Fruit fly (Drosophila melanogaster) whole organism, embryonic: ENCODE data around the gene Mybbp1A.

Experiments
- CG10543 ChIP-seq: fragments of 200-800 bp; sonication (Bioruptor generic); optimal IDR thresholded peaks from 3 replicates; lab custom pipeline; 2017; ENCODE audit warnings: missing biosample characterization, mild to moderate bottlenecking, missing genetic modification characterization, moderate library complexity
- CG13424 ChIP-seq: fragments of 200-800 bp; sonication (Bioruptor generic); optimal IDR thresholded peaks from 2 replicates; lab custom pipeline; 2019; ENCODE audit warnings: missing biosample characterization, mild to moderate bottlenecking, missing genetic modification characterization, moderate library complexity
- CG13775 ChIP-seq: fragments of 200-800 bp; sonication (Bioruptor generic); optimal IDR thresholded peaks from 3 replicates; lab custom pipeline; 2017; ENCODE audit warnings: missing biosample characterization, mild to moderate bottlenecking, missing genetic modification characterization
- CG31388 ChIP-seq: fragments of 200-800 bp; sonication (Bioruptor generic); optimal IDR thresholded peaks from 2 replicates; lab custom pipeline; 2016; ENCODE audit warnings: missing biosample characterization, missing genetic modification characterization
- CG3407 ChIP-seq: fragments of 200-800 bp; sonication (Bioruptor generic); optimal IDR thresholded peaks from 2 replicates; lab custom pipeline; 2018; ENCODE audit warnings: missing biosample characterization, mild to moderate bottlenecking, missing genetic modification characterization
- CG4282 ChIP-seq: fragments of 200-800 bp; sonication (Bioruptor generic); optimal IDR thresholded peaks from 2 replicates; lab custom pipeline; 2016; ENCODE audit warnings: missing biosample characterization, missing genetic modification characterization
- CG6254 ChIP-seq: fragments of 200-800 bp; sonication (Bioruptor generic); optimal IDR thresholded peaks from 3 replicates; lab custom pipeline; 2017; ENCODE audit warnings: mild to moderate bottlenecking, missing biosample characterization, missing genetic modification reagents, missing genetic modification characterization
- CG6654 ChIP-seq: fragments of 200-800 bp; sonication (Bioruptor generic); optimal IDR thresholded peaks from 2 replicates; lab custom pipeline; 2017; ENCODE audit warnings: missing biosample characterization, mild to moderate bottlenecking, missing genetic modification characterization
- CG6683 ChIP-seq: fragments of 200-800 bp; sonication (Bioruptor generic); optimal IDR thresholded peaks from 2 replicates; lab custom pipeline; 2017; ENCODE audit warnings: missing biosample characterization, mild to moderate bottlenecking, missing genetic modification characterization, missing genetic modification reagents
- CG6813 ChIP-seq: fragments of 200-800 bp; sonication (Bioruptor generic); optimal IDR thresholded peaks from 2 replicates; lab custom pipeline; 2017; ENCODE audit warnings: missing biosample characterization, missing genetic modification characterization, mild to moderate bottlenecking, moderate library complexity, missing genetic modification reagents
- CG7987 ChIP-seq: fragments of 200-800 bp; sonication (Bioruptor generic); optimal IDR thresholded peaks from 2 replicates; lab custom pipeline; 2018; ENCODE audit warnings: missing biosample characterization, mild to moderate bottlenecking, missing genetic modification characterization, moderate library complexity
- CTCF ChIP-seq: fragments of 200-800 bp; sonication (Bioruptor generic); optimal IDR thresholded peaks from 2 replicates; lab custom pipeline; 2017; ENCODE audit warnings: missing biosample characterization, mild to moderate bottlenecking, missing genetic modification characterization, moderate library complexity
- Deaf1 ChIP-seq: fragments of 200-800 bp; optimal IDR thresholded peaks from 3 replicates; lab custom pipeline; 2019; ENCODE audit warnings: missing biosample characterization, mild to moderate bottlenecking, missing genetic modification characterization, moderate library complexity
- Dfd ChIP-seq, 2 experiments: fragments of >200 bp; optimal IDR thresholded peaks; 2 replicates each; lab custom pipeline; 2017; ENCODE audit warnings: missing biosample characterization in 2 of 2, missing genetic modification characterization in 2 of 2
- Ets65A ChIP-seq: fragments of 200-800 bp; sonication (Bioruptor generic); peaks from one replicate; lab custom pipeline; 2016; ENCODE audit warnings: missing biosample characterization, missing genetic modification characterization
- GATAe ChIP-seq: fragments of 200-800 bp; sonication (Bioruptor generic); conservative IDR thresholded peaks from 2 replicates; pipeline ENCODE4 v1.3.6; 2022; ENCODE audit warnings: missing biosample characterization, missing genetic modification characterization
- Hey ChIP-seq: fragments of 200-800 bp; sonication (Bioruptor generic); optimal IDR thresholded peaks from 3 replicates; lab custom pipeline; 2018; ENCODE audit warnings: missing biosample characterization, mild to moderate bottlenecking, missing genetic modification characterization
- HmgZ ChIP-seq: fragments of 200-800 bp; sonication (Bioruptor generic); optimal IDR thresholded peaks from 2 replicates; lab custom pipeline; 2018; ENCODE audit warnings: missing biosample characterization, mild to moderate bottlenecking, missing genetic modification characterization
- Hr78 ChIP-seq, 2 experiments: fragments of 200-800 bp in 1 of 2; fragments of >200 bp in 1 of 2; sonication (Bioruptor generic) in 1 of 2; optimal IDR thresholded peaks; 2 replicates each; lab custom pipeline; 2017 to 2019; ENCODE audit warnings: missing biosample characterization in 2 of 2, missing genetic modification characterization in 2 of 2, mild to moderate bottlenecking in 1 of 2, moderate library complexity in 1 of 2
- Hsf ChIP-seq: fragments of 200-800 bp; sonication (Bioruptor generic); optimal IDR thresholded peaks from 3 replicates; lab custom pipeline; 2016; ENCODE audit warnings: missing biosample characterization, missing genetic modification characterization
- Med ChIP-seq: fragments of 200-800 bp; sonication (Bioruptor generic); peaks from one replicate; lab custom pipeline; 2016; ENCODE audit warnings: missing biosample characterization, missing genetic modification characterization, mild to moderate bottlenecking, inconsistent platforms, moderate library complexity
- Nf-YB ChIP-seq: fragments of 200-800 bp; sonication (Bioruptor generic); optimal IDR thresholded peaks from 3 replicates; lab custom pipeline; 2019; ENCODE audit warnings: missing biosample characterization, mild to moderate bottlenecking, missing genetic modification characterization, moderate library complexity
- Rfx ChIP-seq: fragments of 200-800 bp; sonication (Bioruptor generic); IDR thresholded peaks from 2 replicates; pipeline ENCODE4 v1.3.6; 2022; ENCODE audit warnings: missing biosample characterization, missing genetic modification characterization
- TFAM ChIP-seq: fragments of 200-800 bp; sonication (Bioruptor generic); optimal IDR thresholded peaks from 2 replicates; lab custom pipeline; 2017; ENCODE audit warnings: missing biosample characterization, missing genetic modification characterization, inconsistent platforms
- ab ChIP-seq: fragments of 200-800 bp; sonication (Bioruptor generic); optimal IDR thresholded peaks from 2 replicates; lab custom pipeline; 2016; ENCODE audit warnings: missing biosample characterization, missing genetic modification characterization
- chinmo ChIP-seq: fragments of 200-800 bp; sonication (Bioruptor generic); IDR thresholded peaks from 4 replicates; pipeline ENCODE4 v1.3.6; 2022; ENCODE audit warnings: missing biosample characterization, missing genetic modification characterization; ENCODE audit not compliant: partially characterized antibody
- crc ChIP-seq: fragments of 200-800 bp; sonication (Bioruptor generic); optimal IDR thresholded peaks from 2 replicates; lab custom pipeline; 2016; ENCODE audit warnings: missing biosample characterization, missing genetic modification characterization
- crol ChIP-seq: fragments of 200-800 bp; sonication (Bioruptor generic); IDR thresholded peaks from 2 replicates; pipeline ENCODE4 v1.3.6; 2022; ENCODE audit warnings: missing biosample characterization, missing genetic modification characterization
- emc ChIP-seq: fragments of 200-800 bp; sonication (Bioruptor generic); optimal IDR thresholded peaks from 2 replicates; lab custom pipeline; 2016; ENCODE audit warnings: missing biosample characterization, missing genetic modification characterization
- exex ChIP-seq: fragments of 200-800 bp; sonication (Bioruptor generic); optimal IDR thresholded peaks from 4 replicates; lab custom pipeline; 2018; ENCODE audit warnings: missing biosample characterization, mild to moderate bottlenecking, missing genetic modification characterization, moderate library complexity
- fd102C ChIP-seq: fragments of 200-800 bp; sonication (Bioruptor generic); optimal IDR thresholded peaks from 2 replicates; lab custom pipeline; 2018; ENCODE audit warnings: missing biosample characterization, mild to moderate bottlenecking, missing genetic modification characterization, moderate library complexity
- fd96Cb ChIP-seq: fragments of 200-800 bp; sonication (Bioruptor generic); optimal IDR thresholded peaks from 2 replicates; lab custom pipeline; 2018; ENCODE audit warnings: missing biosample characterization, mild to moderate bottlenecking, missing genetic modification characterization, moderate library complexity
- gem ChIP-seq: fragments of 200-800 bp; sonication (Bioruptor generic); optimal IDR thresholded peaks from 2 replicates; lab custom pipeline; 2019; ENCODE audit warnings: missing biosample characterization, mild to moderate bottlenecking, missing genetic modification characterization, moderate library complexity
- grn ChIP-seq: fragments of 200-800 bp; sonication (Bioruptor generic); optimal IDR thresholded peaks from 3 replicates; lab custom pipeline; 2017; ENCODE audit warnings: missing biosample characterization, missing genetic modification characterization
- jing ChIP-seq: fragments of 200-800 bp; sonication (Bioruptor generic); optimal IDR thresholded peaks from 2 replicates; lab custom pipeline; 2018; ENCODE audit warnings: missing biosample characterization, mild to moderate bottlenecking, missing genetic modification characterization
- mirr ChIP-seq: fragments of 200-800 bp; sonication (Bioruptor generic); optimal IDR thresholded peaks from 3 replicates; lab custom pipeline; 2018; ENCODE audit warnings: missing biosample characterization, mild to moderate bottlenecking, missing genetic modification characterization
- nau ChIP-seq: fragments of 200-800 bp; sonication (Bioruptor generic); optimal IDR thresholded peaks from 3 replicates; lab custom pipeline; 2017; ENCODE audit warnings: missing biosample characterization, mild to moderate bottlenecking, missing genetic modification characterization, missing genetic modification reagents
- schlank ChIP-seq: fragments of 200-800 bp; sonication (Bioruptor generic); optimal IDR thresholded peaks from 2 replicates; lab custom pipeline; 2018; ENCODE audit warnings: missing biosample characterization, mild to moderate bottlenecking, missing genetic modification characterization
- sd ChIP-seq: fragments of 200-800 bp; sonication (Bioruptor generic); optimal IDR thresholded peaks from 3 replicates; lab custom pipeline; 2018; ENCODE audit warnings: missing biosample characterization, mild to moderate bottlenecking, missing genetic modification characterization, moderate library complexity
- ssp ChIP-seq: fragments of 200-800 bp; sonication (Bioruptor generic); IDR thresholded peaks from 2 replicates; pipeline ENCODE4 v1.3.6; 2022; ENCODE audit warnings: missing biosample characterization, missing genetic modification characterization
- stc ChIP-seq: fragments of 200-800 bp; sonication (Bioruptor generic); IDR thresholded peaks from 2 replicates; pipeline ENCODE4 v1.3.6; 2022; ENCODE audit warnings: missing biosample characterization, missing genetic modification characterization
- stwl ChIP-seq: fragments of 200-800 bp; sonication (Bioruptor generic); optimal IDR thresholded peaks from 3 replicates; lab custom pipeline; 2018; ENCODE audit warnings: missing biosample characterization, mild to moderate bottlenecking, missing genetic modification characterization, moderate library complexity
- sug ChIP-seq: fragments of 200-800 bp; optimal IDR thresholded peaks from 2 replicates; lab custom pipeline; 2019; ENCODE audit warnings: missing biosample characterization, mild to moderate bottlenecking, missing genetic modification characterization, moderate library complexity
- tup ChIP-seq: fragments of 200-800 bp; sonication (Bioruptor generic); optimal IDR thresholded peaks from 2 replicates; lab custom pipeline; 2016; ENCODE audit warnings: missing biosample characterization, mild to moderate bottlenecking, missing genetic modification characterization, moderate library complexity

The Mybbp1A gene

DNA sequence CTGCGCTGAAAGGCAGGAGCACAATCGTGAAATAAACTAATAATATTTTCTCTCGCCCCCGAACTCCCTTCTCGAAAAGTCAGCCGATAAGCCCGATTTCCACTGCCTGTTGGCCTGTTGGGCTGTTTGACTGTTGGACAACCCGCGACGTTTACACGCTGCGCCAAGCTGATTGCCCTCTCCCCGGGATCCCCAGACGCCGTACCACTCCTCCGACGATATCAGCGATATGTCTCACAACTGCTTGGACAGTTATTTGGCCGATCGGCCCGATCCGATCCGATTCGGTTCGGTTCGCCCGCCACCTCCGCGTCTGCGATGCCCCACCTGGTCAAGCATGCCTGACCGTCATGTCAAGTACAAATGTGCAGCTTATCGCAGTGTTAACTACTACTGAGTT is 29.8 kb upstream of the Mybbp1A start:
- TF ChIP-seq CG4282 (GFP tag; lab: Kevin White, UChicago) (no peak), GATAe (peak; percentile 81), mirr (GFP tag; lab: Kevin White, UChicago) (peak; percentile 93), stc (GFP tag; lab: Robert Waterston, UW) (no peak), chinmo (peak; percentile 69; the same call in 2 of the 4 replicates), CG6813 (GFP tag; lab: Kevin White, UChicago) (no peak), grn (GFP tag; lab: Kevin White, UChicago) (peak; percentile 95), nau (GFP tag; lab: Kevin White, UChicago) (no peak), ssp (GFP tag; lab: Robert Waterston, UW) (no peak), CG7987 (GFP tag; lab: Kevin White, UChicago) (peak; percentile 84), fd96Cb (tag; lab: Kevin White, UChicago) (no peak), Rfx (0 out of 2 replicates have a peak, but pooled peaks have one; percentile 8), schlank (tag; lab: Kevin White, UChicago) (no peak), Hsf (GFP tag; lab: Kevin White, UChicago) (no peak), CG13424 (no peak), ab (GFP tag; lab: Kevin White, UChicago) (no peak), gem (tag; lab: Kevin White, UChicago) (peak; percentile 9), exex (peak; percentile 74), jing (GFP tag; lab: Kevin White, UChicago) (no peak), Med (peak; percentile 79), crc (GFP tag; lab: Kevin White, UChicago) (no peak), CG10543 (GFP tag; lab: Kevin White, UChicago) (peak; percentile 75), sug (tag; lab: Kevin White, UChicago) (peak; percentile 83), HmgZ (peak; percentile 43), CG31388 (GFP tag; lab: Kevin White, UChicago) (no peak), CTCF (GFP tag; lab: Kevin White, UChicago) (no peak), Deaf1 (tag; lab: Kevin White, UChicago) (peak; percentile 81), Hey (peak; percentile 76), CG3407 (GFP tag; lab: Kevin White, UChicago) (no peak), CG6654 (no peak), tup (no peak), Hr78 (GFP tag; optimal IDR thresholded peaks at IDR 0.05; lab: Kevin White, UChicago) (peak in 1 of 2 experiments; percentile 18), Ets65A (GFP tag; lab: Kevin White, UChicago) (peak; percentile 37), crol (GFP tag; lab: Robert Waterston, UW) (peak; percentile 90), emc (GFP tag; lab: Kevin White, UChicago) (no peak), CG13775 (GFP tag; lab: Kevin White, UChicago) (no peak), CG6683 (GFP tag; lab: Kevin White, UChicago) (no peak), Nf-YB (GFP tag; lab: Kevin White, UChicago) (no peak), Dfd (GFP tag; optimal IDR thresholded peaks at IDR 0.05; lab: Kevin White, UChicago) (no peak), stwl (tag; lab: Kevin White, UChicago) (no peak), sd (peak; percentile 9), TFAM (GFP tag; lab: Kevin White, UChicago) (no peak), fd102C (GFP tag; lab: Kevin White, UChicago) (no peak), CG6254 (GFP tag; lab: Kevin White, UChicago) (no peak)
